Worm (Caenorhabditis elegans) whole organism, young adult: ENCODE data around the gene arf-1.

ENCODE experiments used
- B0019.2 ChIP-seq: fragments of 200-800 bp; sonication (Bioruptor generic); conservative IDR thresholded peaks from 2 replicates; pipeline ENCODE4 v1.3.6; 2022; ENCODE audit warnings: missing genetic modification reagents, missing genetic modification characterization, missing compliant biosample characterization
- B0035.1 ChIP-seq: sonication (generic microtip); optimal IDR thresholded peaks from 2 replicates; lab custom pipeline; 2016; ENCODE audit warnings: missing genetic modification characterization, mild to moderate bottlenecking, missing compliant biosample characterization, missing genotype, missing genetic modification reagents
- C06A6.2 ChIP-seq: fragments of 200-800 bp; sonication (Bioruptor generic); conservative IDR thresholded peaks from 2 replicates; pipeline ENCODE4 v1.3.6; 2022; ENCODE audit warnings: missing genetic modification characterization, missing compliant biosample characterization
- F22D6.2 ChIP-seq: sonication (generic microtip); optimal IDR thresholded peaks from 2 replicates; lab custom pipeline; 2016; ENCODE audit warnings: mild to moderate bottlenecking, missing genetic modification characterization, missing compliant biosample characterization
- F23B12.7 ChIP-seq: sonication (generic microtip); optimal IDR thresholded peaks from 2 replicates; lab custom pipeline; 2017; ENCODE audit warnings: missing genetic modification characterization, mild to moderate bottlenecking, missing compliant biosample characterization, antibody characterized with exemption, moderate library complexity; ENCODE audit not compliant: insufficient read depth
- F33H1.4 ChIP-seq: fragments of 200-800 bp; sonication (Bioruptor generic); IDR thresholded peaks from 2 replicates; pipeline ENCODE4 v1.3.6; 2022; ENCODE audit warnings: missing genetic modification reagents, missing genetic modification characterization, missing compliant biosample characterization
- F52B5.7 ChIP-seq: sonication (generic microtip); optimal IDR thresholded peaks from 2 replicates; lab custom pipeline; 2016; ENCODE audit warnings: mild to moderate bottlenecking, missing genetic modification characterization, missing compliant biosample characterization
- F55B11.4 ChIP-seq: sonication (generic microtip); optimal IDR thresholded peaks from 2 replicates; lab custom pipeline; 2016; ENCODE audit warnings: missing compliant biosample characterization, missing genetic modification characterization, borderline replicate concordance; ENCODE audit not compliant: insufficient read depth
- F57A8.1 ChIP-seq: fragments of 200-800 bp; sonication (Bioruptor generic); optimal IDR thresholded peaks from 2 replicates; lab custom pipeline; 2018; ENCODE audit warnings: mild to moderate bottlenecking, missing genetic modification characterization, moderate library complexity, missing compliant biosample characterization
- T07F8.4 ChIP-seq: sonication (generic microtip); optimal IDR thresholded peaks from 2 replicates; lab custom pipeline; 2016; ENCODE audit warnings: mild to moderate bottlenecking, missing genetic modification characterization, moderate library complexity, missing compliant biosample characterization
- T26A5.8 ChIP-seq: sonication (generic microtip); optimal IDR thresholded peaks from 2 replicates; lab custom pipeline; 2016; ENCODE audit warnings: missing genetic modification characterization, missing compliant biosample characterization
- Y53F4B.3 ChIP-seq: fragments of 200-800 bp; sonication (Bioruptor generic); IDR thresholded peaks from 2 replicates; pipeline ENCODE4 v1.3.6; 2022; ENCODE audit warnings: missing genetic modification reagents, missing genetic modification characterization, missing compliant biosample characterization
- Y79H2A.3 ChIP-seq: fragments of 200-800 bp; sonication (Bioruptor generic); conservative IDR thresholded peaks from 2 replicates; pipeline ENCODE4 v1.3.6; 2022; ENCODE audit warnings: missing genetic modification reagents, missing genetic modification characterization, missing compliant biosample characterization
- ZK185.1 ChIP-seq: sonication (generic microtip); optimal IDR thresholded peaks from 2 replicates; lab custom pipeline; 2016; ENCODE audit warnings: mild to moderate bottlenecking, missing genetic modification characterization, missing compliant biosample characterization; ENCODE audit not compliant: poor library complexity, severe bottlenecking
- attf-5 ChIP-seq: fragments of 200-800 bp; sonication (Bioruptor generic); optimal IDR thresholded peaks from 2 replicates; lab custom pipeline; 2018; ENCODE audit warnings: mild to moderate bottlenecking, missing genetic modification characterization, missing compliant biosample characterization
- bed-1 ChIP-seq: fragments of 200-800 bp; sonication (Bioruptor generic); IDR thresholded peaks from 2 replicates; pipeline ENCODE4 v1.3.6; 2022; ENCODE audit warnings: missing genetic modification reagents, missing genetic modification characterization, missing compliant biosample characterization
- bed-2 ChIP-seq: fragments of 200-800 bp; sonication (Bioruptor generic); IDR thresholded peaks from 2 replicates; pipeline ENCODE4 v1.3.6; 2022; ENCODE audit warnings: missing genetic modification reagents, missing genetic modification characterization, missing compliant biosample characterization
- cebp-1 ChIP-seq, 2 experiments: fragments of 200-800 bp in 1 of 2; sonication (Bioruptor generic) in 1 of 2; sonication (generic microtip) in 1 of 2; IDR thresholded peaks in 1 of 2; optimal IDR thresholded peaks in 1 of 2; 2 replicates each; pipeline versions ENCODE4 v1.3.6 to Lab custom; 2017 to 2022; ENCODE audit warnings: missing compliant biosample characterization in 2 of 2, missing genetic modification characterization in 2 of 2, mild to moderate bottlenecking in 1 of 2, missing genetic modification reagents in 1 of 2, moderate library complexity in 1 of 2
- ceh-100 ChIP-seq: fragments of 200-800 bp; sonication (Bioruptor generic); IDR thresholded peaks from 2 replicates; pipeline ENCODE4 v1.3.6; 2022; ENCODE audit warnings: missing genetic modification reagents, missing genetic modification characterization, missing compliant biosample characterization
- ceh-40 ChIP-seq: fragments of 200-800 bp; sonication (Bioruptor generic); IDR thresholded peaks from 2 replicates; pipeline ENCODE4 v1.3.6; 2022; ENCODE audit warnings: missing genetic modification characterization, missing compliant biosample characterization
- chd-7 ChIP-seq: sonication (generic microtip); optimal IDR thresholded peaks from 2 replicates; lab custom pipeline; 2016; ENCODE audit warnings: mild to moderate bottlenecking, missing genetic modification characterization, moderate library complexity, missing compliant biosample characterization
- dox-1 ChIP-seq: fragments of 200-800 bp; sonication (Bioruptor generic); IDR thresholded peaks from 2 replicates; pipeline ENCODE4 v1.3.6; 2022; ENCODE audit warnings: missing genetic modification reagents, missing genetic modification characterization, missing compliant biosample characterization
- efl-1 ChIP-seq: fragments of 150-350 bp; optimal IDR thresholded peaks from 2 replicates; lab custom pipeline; 2014; ENCODE audit warnings: missing biosample characterization, missing genetic modification reagents, missing genetic modification characterization
- gei-17 ChIP-seq: fragments of 200-800 bp; sonication (Bioruptor generic); optimal IDR thresholded peaks from 2 replicates; lab custom pipeline; 2018; ENCODE audit warnings: mild to moderate bottlenecking, missing genetic modification characterization, missing compliant biosample characterization
- him-1 ChIP-seq: sonication (generic microtip); optimal IDR thresholded peaks from 2 replicates; lab custom pipeline; 2016; ENCODE audit warnings: missing genotype, missing genetic modification reagents, missing genetic modification characterization, missing compliant biosample characterization
- hsf-1 ChIP-seq: fragments of 200-800 bp; sonication (Bioruptor generic); IDR thresholded peaks from 2 replicates; pipeline ENCODE4 v1.3.6; 2022; ENCODE audit warnings: missing genetic modification reagents, missing genetic modification characterization, missing compliant biosample characterization
- lag-1 ChIP-seq: fragments of 200-800 bp; sonication (Bioruptor generic); IDR thresholded peaks from 2 replicates; pipeline ENCODE4 v1.3.6; 2022; ENCODE audit warnings: missing genetic modification reagents, missing genetic modification characterization, missing compliant biosample characterization
- let-607 ChIP-seq, 2 experiments: fragments of 200-800 bp in 1 of 2; sonication (Bioruptor generic) in 1 of 2; sonication (generic microtip) in 1 of 2; optimal IDR thresholded peaks; 2 replicates each; lab custom pipeline; 2016 to 2018; ENCODE audit warnings: mild to moderate bottlenecking in 2 of 2, missing compliant biosample characterization in 2 of 2, missing genetic modification characterization in 2 of 2, moderate library complexity in 2 of 2, missing genotype in 1 of 2
- madf-10 ChIP-seq: sonication (generic microtip); optimal IDR thresholded peaks from 2 replicates; lab custom pipeline; 2016; ENCODE audit warnings: mild to moderate bottlenecking, missing genetic modification characterization, missing compliant biosample characterization
- madf-3 ChIP-seq: fragments of 200-800 bp; sonication (Bioruptor generic); IDR thresholded peaks from 2 replicates; pipeline ENCODE4 v1.3.6; 2022; ENCODE audit warnings: missing genetic modification reagents, missing genetic modification characterization, missing compliant biosample characterization
- mes-4 ChIP-seq: sonication (generic microtip); optimal IDR thresholded peaks from 2 replicates; lab custom pipeline; 2016; ENCODE audit warnings: missing genotype, missing genetic modification characterization, missing compliant biosample characterization
- mxl-1 ChIP-seq: sonication (generic microtip); optimal IDR thresholded peaks from 2 replicates; lab custom pipeline; 2016; ENCODE audit warnings: missing genetic modification characterization, missing compliant biosample characterization
- nfya-1 ChIP-seq: sonication (generic microtip); optimal IDR thresholded peaks from 2 replicates; lab custom pipeline; 2017; ENCODE audit warnings: antibody characterized with exemption, missing compliant biosample characterization, missing genetic modification characterization, borderline replicate concordance; ENCODE audit not compliant: insufficient read depth
- nhr-27 ChIP-seq: fragments of 200-800 bp; sonication (Bioruptor generic); optimal IDR thresholded peaks from 2 replicates; lab custom pipeline; 2018; ENCODE audit warnings: mild to moderate bottlenecking, missing genetic modification characterization, moderate library complexity, missing compliant biosample characterization
- sea-2 ChIP-seq: fragments of 200-800 bp; sonication (Bioruptor generic); IDR thresholded peaks from 2 replicates; pipeline ENCODE4 v1.3.6; 2022; ENCODE audit warnings: missing genetic modification characterization, missing compliant biosample characterization
- snpc-1.1 ChIP-seq: sonication (generic microtip); optimal IDR thresholded peaks from 2 replicates; lab custom pipeline; 2017; ENCODE audit warnings: missing genetic modification characterization, mild to moderate bottlenecking, missing compliant biosample characterization, antibody characterized with exemption, moderate library complexity, missing genotype, missing genetic modification reagents; ENCODE audit not compliant: insufficient read depth
- snpc-1.3 ChIP-seq: sonication (generic microtip); optimal IDR thresholded peaks from 2 replicates; lab custom pipeline; 2017; ENCODE audit warnings: missing genetic modification characterization, mild to moderate bottlenecking, missing compliant biosample characterization, antibody characterized with exemption, moderate library complexity, missing genotype, missing genetic modification reagents; ENCODE audit not compliant: insufficient read depth
- snpc-3.4 ChIP-seq: sonication (generic microtip); optimal IDR thresholded peaks from 2 replicates; lab custom pipeline; 2017; ENCODE audit warnings: missing genetic modification characterization, mild to moderate bottlenecking, missing compliant biosample characterization, antibody characterized with exemption, moderate library complexity, missing genotype, missing genetic modification reagents
- tbp1 ChIP-seq: fragments of 200-800 bp; sonication (Bioruptor generic); optimal IDR thresholded peaks from 2 replicates; lab custom pipeline; 2018; ENCODE audit warnings: mild to moderate bottlenecking, missing genetic modification characterization, missing compliant biosample characterization
- tlf-1 ChIP-seq: fragments of 200-800 bp; sonication (Bioruptor generic); optimal IDR thresholded peaks from 2 replicates; lab custom pipeline; 2018; ENCODE audit warnings: mild to moderate bottlenecking, missing genetic modification characterization, missing compliant biosample characterization
- unc-130 ChIP-seq: sonication (generic microtip); optimal IDR thresholded peaks from 2 replicates; lab custom pipeline; 2016; ENCODE audit warnings: missing genetic modification reagents, missing genetic modification characterization, missing compliant biosample characterization
- unc-62 ChIP-seq: fragments of 150-350 bp; optimal IDR thresholded peaks from 2 replicates; lab custom pipeline; 2014; ENCODE audit warnings: missing biosample characterization, missing genetic modification reagents, missing genetic modification characterization
- zim-3 ChIP-seq: sonication (generic microtip); optimal IDR thresholded peaks from 2 replicates; lab custom pipeline; 2017; ENCODE audit warnings: mild to moderate bottlenecking, missing genetic modification characterization, moderate library complexity, missing compliant biosample characterization
- ztf-18 ChIP-seq: sonication (generic microtip); optimal IDR thresholded peaks from 2 replicates; lab custom pipeline; 2016; ENCODE audit warnings: missing genotype, mild to moderate bottlenecking, missing genetic modification characterization, missing compliant biosample characterization
- ztf-22 ChIP-seq: fragments of 200-800 bp; sonication (Bioruptor generic); optimal IDR thresholded peaks from 2 replicates; lab custom pipeline; 2018; ENCODE audit warnings: mild to moderate bottlenecking, missing genetic modification characterization, moderate library complexity, missing compliant biosample characterization
- ztf-3 ChIP-seq: fragments of 200-800 bp; sonication (Bioruptor generic); optimal IDR thresholded peaks from 2 replicates; lab custom pipeline; 2018; ENCODE audit warnings: mild to moderate bottlenecking, missing genetic modification characterization, missing compliant biosample characterization

arf-1 gene

ce11 chrIII:5706077-5706627 lies 8.5 kb upstream of the arf-1 start, which contains the start of gene rpl-23 (continued):
- no peak for TF ChIP-seq mxl-1 (tag; lab: Kevin White, UChicago)
- no peak for TF ChIP-seq unc-62 (GFP tag; lab: Kevin White, UChicago)
- no peak for TF ChIP-seq ztf-22 (GFP tag; lab: Kevin White, UChicago)
- no peak for TF ChIP-seq ztf-3 (GFP tag; lab: Kevin White, UChicago)
- peak; percentile 40 for TF ChIP-seq ztf-18 (tag; lab: Kevin White, UChicago)
- TF ChIP-seq zim-3 (tag; lab: Kevin White, UChicago) = no peak
- TF ChIP-seq cebp-1 (GFP tag; IDR thresholded peaks at IDR 0.05; lab: Robert Waterston, UW) = no peak; the same call in 1 of the 2 replicates
- peak; percentile 68 for TF ChIP-seq cebp-1 (tag; optimal IDR thresholded peaks at IDR 0.05; lab: Kevin White, UChicago)
- no peak for TF ChIP-seq Y53F4B.3 (GFP tag; lab: Robert Waterston, UW)
- TF ChIP-seq F55B11.4 = no peak
- TF ChIP-seq T26A5.8 (tag; lab: Kevin White, UChicago) = no peak
- no peak for TF ChIP-seq sea-2 (GFP tag; lab: Robert Waterston, UW)
- no peak for TF ChIP-seq ceh-40 (GFP tag; lab: Robert Waterston, UW)
- peak; percentile 86 for TF ChIP-seq madf-3 (GFP tag; lab: Robert Waterston, UW)
- peak; percentile 61 for TF ChIP-seq tbp1 (GFP tag; lab: Kevin White, UChicago)
- no peak for TF ChIP-seq mes-4
- TF ChIP-seq ceh-100 (GFP tag; lab: Robert Waterston, UW) = no peak
- TF ChIP-seq F52B5.7 = no peak
- peak; percentile 78 for TF ChIP-seq snpc-1.3 (tag; lab: Kevin White, UChicago)
- peak; percentile 91 for TF ChIP-seq attf-5 (GFP tag; lab: Kevin White, UChicago)
- TF ChIP-seq B0035.1 = no peak
- TF ChIP-seq F23B12.7 (tag; lab: Kevin White, UChicago) = peak; percentile 92
- TF ChIP-seq dox-1 (GFP tag; lab: Robert Waterston, UW) = peak; percentile 60; the same call in 1 of the 2 replicates
- TF ChIP-seq ZK185.1 (tag; lab: Kevin White, UChicago) = peak; percentile 81
- peak; percentile 55 for TF ChIP-seq madf-10 (tag; lab: Kevin White, UChicago)
- TF ChIP-seq nfya-1 (tag; lab: Kevin White, UChicago) = no peak
- no peak for TF ChIP-seq F57A8.1
- TF ChIP-seq him-1 = no peak
- no peak for TF ChIP-seq bed-1 (GFP tag; lab: Robert Waterston, UW)
- no peak for TF ChIP-seq lag-1 (GFP tag; lab: Robert Waterston, UW)
- no peak for TF ChIP-seq chd-7
- peak; percentile 98 for TF ChIP-seq F33H1.4 (GFP tag; lab: Robert Waterston, UW)
- TF ChIP-seq gei-17 (GFP tag; lab: Kevin White, UChicago) = no peak
- TF ChIP-seq F22D6.2 = no peak
- TF ChIP-seq unc-130 (GFP tag; lab: Kevin White, UChicago) = no peak
- no peak for TF ChIP-seq T07F8.4 (tag; lab: Kevin White, UChicago)
- 0 out of 2 replicates have a peak, but pooled peaks have one; percentile 19 for TF ChIP-seq C06A6.2 (GFP tag; lab: Robert Waterston, UW)
- TF ChIP-seq bed-2 (GFP tag; lab: Robert Waterston, UW) = no peak
- TF ChIP-seq Y79H2A.3 (GFP tag; lab: Robert Waterston, UW) = no peak
- peak; percentile 65 for TF ChIP-seq efl-1 (GFP tag; lab: Kevin White, UChicago)
- peak in 1 of 2 experiments; percentile 1 for TF ChIP-seq let-607 (tag; optimal IDR thresholded peaks at IDR 0.05; lab: Kevin White, UChicago)
- peak; percentile 54 for TF ChIP-seq snpc-1.1 (tag; lab: Kevin White, UChicago)
- peak; percentile 48; the same call in 1 of the 2 replicates for TF ChIP-seq B0019.2 (GFP tag; lab: Robert Waterston, UW)
- no peak for TF ChIP-seq nhr-27
- peak; percentile 87 for TF ChIP-seq snpc-3.4 (tag; lab: Kevin White, UChicago)
- TF ChIP-seq hsf-1 = no peak
- peak; percentile 67 for TF ChIP-seq tlf-1 (GFP tag; lab: Kevin White, UChicago)
